Fruit fly (Drosophila melanogaster) whole organism, embryonic: Measurements from ENCODE around the gene Fbw5.

Experiments used
- Atf-2 ChIP-seq: fragments of 200-800 bp; sonication (Bioruptor generic); optimal IDR thresholded peaks from 2 replicates; lab custom pipeline; 2016; ENCODE audit warnings: missing biosample characterization, missing genetic modification characterization
- Atf6 ChIP-seq: fragments of 200-800 bp; sonication (Bioruptor generic); IDR thresholded peaks from 2 replicates; pipeline ENCODE4 v1.3.6; 2022; ENCODE audit warnings: missing biosample characterization, missing genetic modification characterization
- C15 ChIP-seq: fragments of 200-800 bp; sonication (Bioruptor generic); IDR thresholded peaks from 3 replicates; pipeline ENCODE4 v1.3.6; 2022; ENCODE audit warnings: missing biosample characterization, missing genetic modification characterization
- CG10654 ChIP-seq: fragments of 200-800 bp; sonication (Bioruptor generic); optimal IDR thresholded peaks from 2 replicates; lab custom pipeline; 2016; ENCODE audit warnings: missing biosample characterization, missing genetic modification characterization
- CG11085 ChIP-seq: fragments of 200-800 bp; sonication (Bioruptor generic); IDR thresholded peaks from 2 replicates; pipeline ENCODE4 v1.3.6; 2022; ENCODE audit warnings: missing biosample characterization, missing genetic modification characterization
- CG12299 ChIP-seq: fragments of 200-800 bp; sonication (Bioruptor generic); optimal IDR thresholded peaks from 2 replicates; lab custom pipeline; 2018; ENCODE audit warnings: missing biosample characterization, mild to moderate bottlenecking, missing genetic modification characterization
- CG13424 ChIP-seq: fragments of 200-800 bp; sonication (Bioruptor generic); optimal IDR thresholded peaks from 2 replicates; lab custom pipeline; 2019; ENCODE audit warnings: missing biosample characterization, mild to moderate bottlenecking, missing genetic modification characterization, moderate library complexity
- CG14441 ChIP-seq: fragments of 200-800 bp; sonication (Bioruptor generic); IDR thresholded peaks from 2 replicates; pipeline ENCODE4 v1.3.6; 2022; ENCODE audit warnings: missing biosample characterization, missing genetic modification characterization
- CG14667 ChIP-seq: fragments of 200-800 bp; sonication (Bioruptor generic); IDR thresholded peaks from 2 replicates; pipeline ENCODE4 v1.3.6; 2022; ENCODE audit warnings: missing biosample characterization, missing genetic modification characterization
- CG17568 ChIP-seq: fragments of 200-800 bp; sonication (Bioruptor generic); optimal IDR thresholded peaks from 2 replicates; lab custom pipeline; 2018; ENCODE audit warnings: missing biosample characterization, mild to moderate bottlenecking, missing genetic modification characterization, moderate library complexity
- CG17802 ChIP-seq: fragments of 200-800 bp; sonication (Bioruptor generic); optimal IDR thresholded peaks from 2 replicates; lab custom pipeline; 2018; ENCODE audit warnings: missing biosample characterization, mild to moderate bottlenecking, missing genetic modification characterization, moderate library complexity
- CG31365 ChIP-seq: fragments of 200-800 bp; sonication (Bioruptor generic); optimal IDR thresholded peaks from 2 replicates; lab custom pipeline; 2018; ENCODE audit warnings: missing biosample characterization, mild to moderate bottlenecking, missing genetic modification characterization
- CG32767 ChIP-seq: fragments of 200-800 bp; sonication (Bioruptor generic); IDR thresholded peaks from 2 replicates; pipeline ENCODE4 v1.3.6; 2022; ENCODE audit warnings: missing biosample characterization, missing genetic modification characterization
- CG4404 ChIP-seq: fragments of 200-800 bp; sonication (Bioruptor generic); IDR thresholded peaks from 2 replicates; pipeline ENCODE4 v1.3.6; 2022; ENCODE audit warnings: missing biosample characterization, missing genetic modification characterization
- CG4730 ChIP-seq: fragments of 200-800 bp; sonication (Bioruptor generic); IDR thresholded peaks from 2 replicates; pipeline ENCODE4 v1.3.6; 2022; ENCODE audit warnings: missing biosample characterization, missing genetic modification characterization
- CG6254 ChIP-seq: fragments of 200-800 bp; sonication (Bioruptor generic); optimal IDR thresholded peaks from 3 replicates; lab custom pipeline; 2017; ENCODE audit warnings: mild to moderate bottlenecking, missing biosample characterization, missing genetic modification reagents, missing genetic modification characterization
- CG9932 ChIP-seq: fragments of 200-800 bp; sonication (Bioruptor generic); IDR thresholded peaks from 2 replicates; pipeline ENCODE4 v1.3.6; 2022; ENCODE audit warnings: missing biosample characterization, missing genetic modification characterization
- CHES-1-like ChIP-seq: fragments of 200-800 bp; sonication (Bioruptor generic); optimal IDR thresholded peaks from 2 replicates; lab custom pipeline; 2016; ENCODE audit warnings: missing biosample characterization, missing genetic modification characterization
- D ChIP-seq, 2 experiments: fragments of 200-800 bp in 1 of 2; fragments of >200 bp in 1 of 2; sonication (Bioruptor generic) in 1 of 2; optimal IDR thresholded peaks; 2 replicates in 1 of 2; 3 replicates in 1 of 2; lab custom pipeline; 2017; ENCODE audit warnings: mild to moderate bottlenecking in 1 of 2, missing biosample characterization in 1 of 2, missing genetic modification characterization in 1 of 2, missing genetic modification reagents in 1 of 2
- Deaf1 ChIP-seq: fragments of 200-800 bp; optimal IDR thresholded peaks from 3 replicates; lab custom pipeline; 2019; ENCODE audit warnings: missing biosample characterization, mild to moderate bottlenecking, missing genetic modification characterization, moderate library complexity
- E2f1 ChIP-seq: fragments of 200-800 bp; sonication (Bioruptor generic); IDR thresholded peaks from 2 replicates; pipeline ENCODE4 v1.3.6; 2022; ENCODE audit warnings: missing biosample characterization, missing genetic modification characterization
- Fer2 ChIP-seq: fragments of 200-800 bp; sonication (Bioruptor generic); optimal IDR thresholded peaks from 2 replicates; lab custom pipeline; 2018; ENCODE audit warnings: missing biosample characterization, mild to moderate bottlenecking, missing genetic modification characterization, moderate library complexity
- H2.0 ChIP-seq: fragments of 200-800 bp; sonication (Bioruptor generic); IDR thresholded peaks from 2 replicates; pipeline ENCODE4 v1.3.6; 2022; ENCODE audit warnings: missing biosample characterization, missing genetic modification characterization
- Hmx ChIP-seq: fragments of 200-800 bp; sonication (Bioruptor generic); optimal IDR thresholded peaks from 2 replicates; lab custom pipeline; 2016; ENCODE audit warnings: missing biosample characterization, missing genetic modification characterization
- Myb ChIP-seq: fragments of 200-800 bp; sonication (Bioruptor generic); optimal IDR thresholded peaks from 2 replicates; lab custom pipeline; 2016; ENCODE audit warnings: missing biosample characterization, missing genetic modification characterization
- Nf-YA ChIP-seq: fragments of 200-800 bp; sonication (Bioruptor generic); IDR thresholded peaks from 2 replicates; pipeline ENCODE4 v1.3.6; 2022; ENCODE audit warnings: missing biosample characterization, missing genetic modification characterization
- Spps ChIP-seq: fragments of 200-800 bp; sonication (Bioruptor generic); optimal IDR thresholded peaks from 2 replicates; lab custom pipeline; 2018; ENCODE audit warnings: missing biosample characterization, mild to moderate bottlenecking, missing genetic modification characterization
- Tbp ChIP-seq: fragments of >200 bp; optimal IDR thresholded peaks from 2 replicates; lab custom pipeline; 2018; ENCODE audit warnings: missing biosample characterization, missing genetic modification characterization
- Vsx1 ChIP-seq: fragments of 200-800 bp; sonication (Bioruptor generic); optimal IDR thresholded peaks from 2 replicates; lab custom pipeline; 2017; ENCODE audit warnings: missing biosample characterization, mild to moderate bottlenecking, missing genetic modification characterization, missing genetic modification reagents
- ara ChIP-seq: fragments of 200-800 bp; sonication (Bioruptor generic); IDR thresholded peaks from 2 replicates; pipeline ENCODE4 v1.3.6; 2022; ENCODE audit warnings: missing biosample characterization, missing genetic modification characterization
- bab2 ChIP-seq: fragments of 200-800 bp; sonication (Bioruptor generic); optimal IDR thresholded peaks from 2 replicates; lab custom pipeline; 2016; ENCODE audit warnings: missing biosample characterization, missing genetic modification characterization
- chm ChIP-seq: fragments of 200-800 bp; sonication (Bioruptor generic); IDR thresholded peaks from 2 replicates; pipeline ENCODE4 v1.3.6; 2022; ENCODE audit warnings: missing biosample characterization, missing genetic modification characterization
- chn ChIP-seq: fragments of 200-800 bp; sonication (Bioruptor generic); optimal IDR thresholded peaks from 2 replicates; lab custom pipeline; 2016; ENCODE audit warnings: missing biosample characterization, missing genetic modification characterization
- ci ChIP-seq: fragments of 200-800 bp; sonication (Bioruptor generic); IDR thresholded peaks from 3 replicates; pipeline ENCODE4 v1.3.6; 2022; ENCODE audit warnings: missing biosample characterization, missing genetic modification characterization
- da ChIP-seq: fragments of 200-800 bp; sonication (Bioruptor generic); optimal IDR thresholded peaks from 2 replicates; lab custom pipeline; 2016; ENCODE audit warnings: missing biosample characterization, missing genetic modification characterization
- disco-r ChIP-seq: fragments of 200-800 bp; sonication (Bioruptor generic); optimal IDR thresholded peaks from 2 replicates; lab custom pipeline; 2016; ENCODE audit warnings: missing biosample characterization, missing genetic modification characterization
- emc ChIP-seq: fragments of 200-800 bp; sonication (Bioruptor generic); optimal IDR thresholded peaks from 2 replicates; lab custom pipeline; 2016; ENCODE audit warnings: missing biosample characterization, missing genetic modification characterization
- gfzf ChIP-seq: fragments of 200-800 bp; sonication (Bioruptor generic); optimal IDR thresholded peaks from 2 replicates; lab custom pipeline; 2016; ENCODE audit warnings: missing biosample characterization, mild to moderate bottlenecking, missing genetic modification characterization, moderate library complexity
- grn ChIP-seq: fragments of 200-800 bp; sonication (Bioruptor generic); optimal IDR thresholded peaks from 3 replicates; lab custom pipeline; 2017; ENCODE audit warnings: missing biosample characterization, missing genetic modification characterization
- gt ChIP-seq: fragments of 200-800 bp; sonication (Bioruptor generic); IDR thresholded peaks from 2 replicates; pipeline ENCODE4 v1.3.6; 2022; ENCODE audit warnings: missing biosample characterization, missing genetic modification characterization
- mam ChIP-seq: fragments of 200-800 bp; sonication (Bioruptor generic); optimal IDR thresholded peaks from 3 replicates; lab custom pipeline; 2016; ENCODE audit warnings: missing biosample characterization, missing genetic modification characterization
- nerfin-1 ChIP-seq: fragments of 200-800 bp; sonication (Bioruptor generic); optimal IDR thresholded peaks from 3 replicates; lab custom pipeline; 2019; ENCODE audit warnings: missing biosample characterization, mild to moderate bottlenecking, missing genetic modification characterization, moderate library complexity
- otp ChIP-seq: fragments of 200-800 bp; sonication (Bioruptor generic); IDR thresholded peaks from 3 replicates; pipeline ENCODE4, ENCODE4 v1.3.6; 2022; ENCODE audit warnings: missing biosample characterization, missing genetic modification characterization
- phol ChIP-seq: fragments of 200-800 bp; sonication (Bioruptor generic); optimal IDR thresholded peaks from 3 replicates; lab custom pipeline; 2018; ENCODE audit warnings: missing biosample characterization, mild to moderate bottlenecking, missing genetic modification characterization, moderate library complexity
- pros ChIP-seq: fragments of 200-800 bp; sonication (Bioruptor generic); optimal IDR thresholded peaks from 3 replicates; lab custom pipeline; 2019; ENCODE audit warnings: missing biosample characterization, mild to moderate bottlenecking, missing genetic modification characterization, moderate library complexity
- sens-2 ChIP-seq: fragments of 200-800 bp; sonication (Bioruptor generic); IDR thresholded peaks from 2 replicates; pipeline ENCODE4 v1.3.6; 2022; ENCODE audit warnings: missing biosample characterization, missing genetic modification characterization
- slp2 ChIP-seq: fragments of 200-800 bp; sonication (Bioruptor generic); optimal IDR thresholded peaks from 2 replicates; lab custom pipeline; 2016; ENCODE audit warnings: missing biosample characterization, missing genetic modification characterization
- sqz ChIP-seq: fragments of 200-800 bp; sonication (Bioruptor generic); optimal IDR thresholded peaks from 3 replicates; lab custom pipeline; 2018; ENCODE audit warnings: missing biosample characterization, mild to moderate bottlenecking, missing genetic modification characterization
- tx ChIP-seq: fragments of 200-800 bp; sonication (Bioruptor generic); optimal IDR thresholded peaks from 2 replicates; lab custom pipeline; 2016; ENCODE audit warnings: missing biosample characterization, missing genetic modification characterization
- unpg ChIP-seq: fragments of 200-800 bp; sonication (Bioruptor generic); optimal IDR thresholded peaks from 3 replicates; lab custom pipeline; 2018; ENCODE audit warnings: missing biosample characterization, mild to moderate bottlenecking, missing genetic modification characterization, moderate library complexity
- z ChIP-seq: fragments of 200-800 bp; sonication (Bioruptor generic); IDR thresholded peaks from 3 replicates; pipeline ENCODE4 v1.3.6; 2022; ENCODE audit warnings: missing biosample characterization, missing genetic modification characterization

Fbw5 gene

DNA sequence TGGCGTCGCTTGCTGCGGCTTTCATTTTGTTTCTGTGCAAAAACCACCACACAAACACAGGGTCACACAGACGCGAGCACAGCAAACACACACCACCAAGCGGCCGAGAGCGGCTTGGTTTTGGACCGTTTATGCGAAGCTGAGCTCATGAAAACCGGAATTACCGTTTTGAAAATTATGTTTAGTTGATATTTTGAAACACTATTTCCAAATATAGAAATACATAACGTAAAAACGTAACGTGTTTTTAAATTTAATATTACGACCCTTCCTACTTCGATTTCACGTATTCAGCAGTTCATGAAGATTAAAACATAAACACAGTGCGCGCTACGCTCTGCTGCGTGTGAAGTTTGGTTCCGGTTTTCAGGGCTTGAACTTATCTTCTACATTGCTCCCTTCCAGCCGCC lies 14.5 kb downstream of the Fbw5 start (continued):
- TF ChIP-seq CG17802 (peak; percentile 65), Deaf1 (tag; lab: Kevin White, UChicago) (peak; percentile 84), chm (GFP tag; lab: Robert Waterston, UW) (peak; percentile 97), CG4730 (peak; percentile 69), sqz (GFP tag; lab: Kevin White, UChicago) (no peak), grn (GFP tag; lab: Kevin White, UChicago) (no peak), CG32767 (GFP tag; lab: Robert Waterston, UW) (peak; percentile 93), Spps (tag; lab: Kevin White, UChicago) (peak; percentile 95), CG6254 (GFP tag; lab: Kevin White, UChicago) (peak; percentile 95), emc (GFP tag; lab: Kevin White, UChicago) (peak; percentile 82), CG11085 (GFP tag; lab: Robert Waterston, UW) (peak; percentile 50; the same call in 1 of the 2 replicates), z (GFP tag; lab: Robert Waterston, UW) (peak; percentile 64; the same call in 2 of the 3 replicates), CG14441 (GFP tag; lab: Robert Waterston, UW) (peak; percentile 88), unpg (GFP tag; lab: Kevin White, UChicago) (peak; percentile 98), C15 (GFP tag; lab: Robert Waterston, UW) (peak; percentile 82; the same call in 1 of the 3 replicates), Hmx (GFP tag; lab: Kevin White, UChicago) (peak; percentile 79), CG17568 (GFP tag; lab: Kevin White, UChicago) (no peak), gfzf (GFP tag; lab: Kevin White, UChicago) (no peak), CG4404 (GFP tag; lab: Robert Waterston, UW) (peak; percentile 41; the same call in 1 of the 2 replicates), Fer2 (tag; lab: Kevin White, UChicago) (peak; percentile 91), ci (GFP tag; lab: Robert Waterston, UW) (peak; percentile 99), Atf-2 (GFP tag; lab: Kevin White, UChicago) (peak; percentile 86), phol (tag; lab: Kevin White, UChicago) (peak; percentile 95), slp2 (GFP tag; lab: Kevin White, UChicago) (peak; percentile 83), gt (GFP tag; lab: Robert Waterston, UW) (peak; percentile 66; the same call in 1 of the 2 replicates), H2.0 (GFP tag; lab: Robert Waterston, UW) (peak; percentile 90), otp (peak; percentile 94), E2f1 (GFP tag; lab: Robert Waterston, UW) (peak; percentile 82), bab2 (GFP tag; lab: Kevin White, UChicago) (peak; percentile 94), Myb (GFP tag; lab: Kevin White, UChicago) (peak; percentile 78), CG14667 (peak; percentile 35; the same call in 1 of the 2 replicates), Vsx1 (GFP tag; lab: Kevin White, UChicago) (no peak), mam (GFP tag; lab: Kevin White, UChicago) (peak; percentile 93), sens-2 (GFP tag; lab: Robert Waterston, UW) (peak; percentile 95), CG9932 (GFP tag; lab: Robert Waterston, UW) (peak; percentile 87), disco-r (peak; percentile 87), CG12299 (peak; percentile 97), nerfin-1 (tag; lab: Kevin White, UChicago) (peak; percentile 95), CG31365 (tag; lab: Kevin White, UChicago) (peak; percentile 91), chn (GFP tag; lab: Kevin White, UChicago) (peak; percentile 92), pros (GFP tag; lab: Kevin White, UChicago) (peak; percentile 85), CG10654 (GFP tag; lab: Kevin White, UChicago) (peak; percentile 90), Nf-YA (peak; percentile 90), Atf6 (GFP tag; lab: Robert Waterston, UW) (peak; percentile 97), Tbp (GFP tag; lab: Kevin White, UChicago) (no peak), ara (GFP tag; lab: Robert Waterston, UW) (peak; percentile 96), da (peak; percentile 86), tx (GFP tag; lab: Kevin White, UChicago) (peak; percentile 94), D (optimal IDR thresholded peaks at IDR 0.05; lab: Kevin White, UChicago) (no peak), D (GFP tag; optimal IDR thresholded peaks at IDR 0.05; lab: Kevin White, UChicago) (peak; percentile 93), CG13424 (tag; lab: Kevin White, UChicago) (peak; percentile 98), CHES-1-like (GFP tag; lab: Kevin White, UChicago) (peak; percentile 89)
